Fruit fly (Drosophila melanogaster) whole organism, embryonic: ENCODE measurements around the gene CG14212.

ENCODE experiments used
- Aef1 ChIP-seq: fragments of 200-800 bp; sonication (Bioruptor generic); IDR thresholded peaks from 3 replicates; pipeline ENCODE4 v1.3.6; 2022; ENCODE audit warnings: missing biosample characterization, missing genetic modification characterization
- Atf6 ChIP-seq: fragments of 200-800 bp; sonication (Bioruptor generic); IDR thresholded peaks from 2 replicates; pipeline ENCODE4 v1.3.6; 2022; ENCODE audit warnings: missing biosample characterization, missing genetic modification characterization
- CG1233 ChIP-seq: fragments of 200-800 bp; sonication (Bioruptor generic); optimal IDR thresholded peaks from 4 replicates; lab custom pipeline; 2018; ENCODE audit warnings: missing biosample characterization, mild to moderate bottlenecking, missing genetic modification characterization
- CG13296 ChIP-seq: fragments of 200-800 bp; sonication (Bioruptor generic); optimal IDR thresholded peaks from 3 replicates; lab custom pipeline; 2018; ENCODE audit warnings: missing biosample characterization, mild to moderate bottlenecking, missing genetic modification characterization
- CG17385 ChIP-seq: fragments of 200-800 bp; sonication (Bioruptor generic); optimal IDR thresholded peaks from 3 replicates; lab custom pipeline; 2018; ENCODE audit warnings: missing biosample characterization, mild to moderate bottlenecking, missing genetic modification characterization
- CG18262 ChIP-seq: fragments of 200-800 bp; optimal IDR thresholded peaks from 3 replicates; lab custom pipeline; 2019; ENCODE audit warnings: missing biosample characterization, mild to moderate bottlenecking, missing genetic modification characterization, moderate library complexity
- CG1832 ChIP-seq: fragments of 200-800 bp; sonication (Bioruptor generic); optimal IDR thresholded peaks from 2 replicates; lab custom pipeline; 2017; ENCODE audit warnings: missing biosample characterization, mild to moderate bottlenecking, missing genetic modification characterization, inconsistent platforms
- CG2889 ChIP-seq: fragments of 200-800 bp; sonication (Bioruptor generic); IDR thresholded peaks from 3 replicates; pipeline ENCODE4 v1.3.6; 2022; ENCODE audit warnings: missing biosample characterization, missing genetic modification characterization
- CG31365 ChIP-seq: fragments of 200-800 bp; sonication (Bioruptor generic); optimal IDR thresholded peaks from 2 replicates; lab custom pipeline; 2018; ENCODE audit warnings: missing biosample characterization, mild to moderate bottlenecking, missing genetic modification characterization
- CG33557 ChIP-seq: fragments of 200-800 bp; sonication (Bioruptor generic); optimal IDR thresholded peaks from 2 replicates; lab custom pipeline; 2019; ENCODE audit warnings: missing biosample characterization, mild to moderate bottlenecking, missing genetic modification characterization, moderate library complexity
- CG34376 ChIP-seq: fragments of 200-800 bp; sonication (Bioruptor generic); optimal IDR thresholded peaks from 2 replicates; lab custom pipeline; 2018; ENCODE audit warnings: missing biosample characterization, mild to moderate bottlenecking, missing genetic modification characterization
- CG8388 ChIP-seq: fragments of 200-800 bp; sonication (Bioruptor generic); optimal IDR thresholded peaks from 2 replicates; lab custom pipeline; 2019; ENCODE audit warnings: missing biosample characterization, mild to moderate bottlenecking, missing genetic modification characterization, moderate library complexity
- CG9437 ChIP-seq: fragments of 200-800 bp; sonication (Bioruptor generic); optimal IDR thresholded peaks from 2 replicates; lab custom pipeline; 2018; ENCODE audit warnings: missing biosample characterization, mild to moderate bottlenecking, missing genetic modification characterization
- CG9932 ChIP-seq: fragments of 200-800 bp; sonication (Bioruptor generic); IDR thresholded peaks from 2 replicates; pipeline ENCODE4 v1.3.6; 2022; ENCODE audit warnings: missing biosample characterization, missing genetic modification characterization
- Dek ChIP-seq: fragments of 200-800 bp; sonication (Bioruptor generic); optimal IDR thresholded peaks from 3 replicates; lab custom pipeline; 2019; ENCODE audit warnings: missing biosample characterization, mild to moderate bottlenecking, missing genetic modification characterization, moderate library complexity
- Dll ChIP-seq: fragments of 200-800 bp; sonication (Bioruptor generic); IDR thresholded peaks from 4 replicates; pipeline ENCODE4 v1.3.6; 2022; ENCODE audit warnings: missing biosample characterization, missing genetic modification characterization; ENCODE audit not compliant: partially characterized antibody
- Ets65A ChIP-seq: fragments of 200-800 bp; sonication (Bioruptor generic); peaks from one replicate; lab custom pipeline; 2016; ENCODE audit warnings: missing biosample characterization, missing genetic modification characterization
- Ets97D ChIP-seq: fragments of 200-800 bp; sonication (Bioruptor generic); optimal IDR thresholded peaks from 3 replicates; lab custom pipeline; 2016; ENCODE audit warnings: missing biosample characterization, missing genetic modification characterization
- HmgZ ChIP-seq: fragments of 200-800 bp; sonication (Bioruptor generic); optimal IDR thresholded peaks from 2 replicates; lab custom pipeline; 2018; ENCODE audit warnings: missing biosample characterization, mild to moderate bottlenecking, missing genetic modification characterization
- Oaz ChIP-seq: fragments of 200-800 bp; sonication (Bioruptor generic); IDR thresholded peaks from 2 replicates; pipeline ENCODE4 v1.3.6; 2022; ENCODE audit warnings: missing biosample characterization, missing genetic modification characterization
- Optix ChIP-seq: fragments of 200-800 bp; sonication (Bioruptor generic); IDR thresholded peaks from 3 replicates; pipeline ENCODE4 v1.3.6; 2022; ENCODE audit warnings: missing biosample characterization, missing genetic modification characterization
- Sox102F ChIP-seq: fragments of 200-800 bp; sonication (Bioruptor generic); optimal IDR thresholded peaks from 2 replicates; lab custom pipeline; 2018; ENCODE audit warnings: missing biosample characterization, mild to moderate bottlenecking, missing genetic modification characterization, moderate library complexity
- Spps ChIP-seq: fragments of 200-800 bp; sonication (Bioruptor generic); optimal IDR thresholded peaks from 2 replicates; lab custom pipeline; 2018; ENCODE audit warnings: missing biosample characterization, mild to moderate bottlenecking, missing genetic modification characterization
- Ssrp ChIP-seq: fragments of 200-800 bp; sonication (Bioruptor generic); optimal IDR thresholded peaks from 2 replicates; lab custom pipeline; 2018; ENCODE audit warnings: missing biosample characterization, mild to moderate bottlenecking, missing genetic modification characterization, moderate library complexity
- YL-1 ChIP-seq: fragments of 200-800 bp; sonication (Bioruptor generic); optimal IDR thresholded peaks from 3 replicates; lab custom pipeline; 2017; ENCODE audit warnings: missing biosample characterization, mild to moderate bottlenecking, missing genetic modification characterization
- ase ChIP-seq: fragments of 200-800 bp; sonication (Bioruptor generic); IDR thresholded peaks from 3 replicates; pipeline ENCODE4 v1.3.6; 2022; ENCODE audit warnings: missing biosample characterization, missing genetic modification characterization
- chif ChIP-seq, 2 experiments: fragments of 200-800 bp; sonication (Bioruptor generic); optimal IDR thresholded peaks; 3 replicates each; lab custom pipeline; 2016; ENCODE audit warnings: missing biosample characterization in 2 of 2, missing genetic modification characterization in 2 of 2
- ci ChIP-seq: fragments of 200-800 bp; sonication (Bioruptor generic); IDR thresholded peaks from 3 replicates; pipeline ENCODE4 v1.3.6; 2022; ENCODE audit warnings: missing biosample characterization, missing genetic modification characterization
- crp ChIP-seq, 2 experiments: fragments of 200-800 bp; sonication (Bioruptor generic); optimal IDR thresholded peaks; 2 replicates in 1 of 2; 3 replicates in 1 of 2; lab custom pipeline; 2017; ENCODE audit warnings: missing biosample characterization in 2 of 2, missing genetic modification characterization in 2 of 2, mild to moderate bottlenecking in 1 of 2, moderate library complexity in 1 of 2
- emc ChIP-seq: fragments of 200-800 bp; sonication (Bioruptor generic); optimal IDR thresholded peaks from 2 replicates; lab custom pipeline; 2016; ENCODE audit warnings: missing biosample characterization, missing genetic modification characterization
- en ChIP-seq: fragments of 200-800 bp; sonication (Bioruptor generic); optimal IDR thresholded peaks from 2 replicates; lab custom pipeline; 2016; ENCODE audit warnings: missing biosample characterization, missing genetic modification characterization
- fu2 ChIP-seq: fragments of 200-800 bp; sonication (Bioruptor generic); optimal IDR thresholded peaks from 2 replicates; lab custom pipeline; 2016; ENCODE audit warnings: missing biosample characterization, missing genetic modification characterization
- gce ChIP-seq: fragments of 200-800 bp; sonication (Bioruptor generic); IDR thresholded peaks from 3 replicates; pipeline ENCODE4 v1.3.6; 2022; ENCODE audit warnings: missing biosample characterization, missing genetic modification characterization
- gro ChIP-seq: fragments of 200-800 bp; sonication (Bioruptor generic); optimal IDR thresholded peaks from 2 replicates; lab custom pipeline; 2016; ENCODE audit warnings: missing biosample characterization, missing genetic modification characterization
- h ChIP-seq: fragments of >200 bp; optimal IDR thresholded peaks from 2 replicates; lab custom pipeline; 2017
- ham ChIP-seq: fragments of 200-800 bp; sonication (Bioruptor generic); IDR thresholded peaks from 2 replicates; pipeline ENCODE4 v1.3.6; 2022; ENCODE audit warnings: missing biosample characterization, missing genetic modification characterization
- hb ChIP-seq: fragments of 200-800 bp; sonication (Bioruptor generic); IDR thresholded peaks from 3 replicates; pipeline ENCODE4 v1.3.6; 2022; ENCODE audit warnings: missing biosample characterization, missing genetic modification characterization; ENCODE audit not compliant: partially characterized antibody
- lbe ChIP-seq: fragments of 200-800 bp; sonication (Bioruptor generic); optimal IDR thresholded peaks from 2 replicates; lab custom pipeline; 2016; ENCODE audit warnings: missing biosample characterization, mild to moderate bottlenecking, missing genetic modification characterization
- luna ChIP-seq: fragments of 200-800 bp; sonication (Bioruptor generic); optimal IDR thresholded peaks from 2 replicates; lab custom pipeline; 2016; ENCODE audit warnings: missing biosample characterization, missing genetic modification characterization
- mam ChIP-seq: fragments of 200-800 bp; sonication (Bioruptor generic); optimal IDR thresholded peaks from 3 replicates; lab custom pipeline; 2016; ENCODE audit warnings: missing biosample characterization, missing genetic modification characterization
- pan ChIP-seq, 4 experiments: fragments of >200 bp in 3 of 4; fragments of 200-800 bp in 1 of 4; sonication (Bioruptor generic) in 1 of 4; optimal IDR thresholded peaks in 3 of 4; IDR thresholded peaks in 1 of 4; 2 replicates each; pipeline versions ENCODE4 v1.3.6 to Lab custom; 2017 to 2022; ENCODE audit warnings: missing biosample characterization in 2 of 4, missing genetic modification characterization in 2 of 4, mixed read lengths in 1 of 4
- pfk ChIP-seq: fragments of 200-800 bp; sonication (Bioruptor generic); optimal IDR thresholded peaks from 2 replicates; lab custom pipeline; 2018; ENCODE audit warnings: missing biosample characterization, mild to moderate bottlenecking, missing genetic modification characterization, moderate library complexity
- phol ChIP-seq: fragments of 200-800 bp; sonication (Bioruptor generic); optimal IDR thresholded peaks from 3 replicates; lab custom pipeline; 2018; ENCODE audit warnings: missing biosample characterization, mild to moderate bottlenecking, missing genetic modification characterization, moderate library complexity
- seq ChIP-seq: fragments of 200-800 bp; sonication (Bioruptor generic); IDR thresholded peaks from 2 replicates; pipeline ENCODE4 v1.3.6; 2022; ENCODE audit warnings: missing biosample characterization, missing genetic modification characterization
- shn ChIP-seq: fragments of 200-800 bp; sonication (Bioruptor generic); optimal IDR thresholded peaks from 3 replicates; lab custom pipeline; 2016; ENCODE audit warnings: missing biosample characterization, missing genetic modification characterization
- sim ChIP-seq: fragments of 200-800 bp; sonication (Bioruptor generic); IDR thresholded peaks from 2 replicates; pipeline ENCODE4 v1.3.6; 2022; ENCODE audit warnings: missing biosample characterization, missing genetic modification characterization
- sqz ChIP-seq: fragments of 200-800 bp; sonication (Bioruptor generic); optimal IDR thresholded peaks from 3 replicates; lab custom pipeline; 2018; ENCODE audit warnings: missing biosample characterization, mild to moderate bottlenecking, missing genetic modification characterization
- sr ChIP-seq: fragments of 200-800 bp; sonication (Bioruptor generic); IDR thresholded peaks from 3 replicates; pipeline ENCODE4 v1.3.6; 2022; ENCODE audit warnings: missing biosample characterization, missing genetic modification characterization
- tap ChIP-seq: fragments of 200-800 bp; optimal IDR thresholded peaks from 3 replicates; lab custom pipeline; 2019; ENCODE audit warnings: missing biosample characterization, mild to moderate bottlenecking, missing genetic modification characterization, moderate library complexity
- tin ChIP-seq: fragments of 200-800 bp; sonication (Bioruptor generic); optimal IDR thresholded peaks from 3 replicates; lab custom pipeline; 2016; ENCODE audit warnings: missing biosample characterization, missing genetic modification characterization
- toy ChIP-seq: fragments of 200-800 bp; sonication (Bioruptor generic); IDR thresholded peaks from 2 replicates; pipeline ENCODE4 v1.3.6; 2022; ENCODE audit warnings: missing biosample characterization, missing genetic modification characterization
- trem ChIP-seq: fragments of 200-800 bp; optimal IDR thresholded peaks from 3 replicates; lab custom pipeline; 2019; ENCODE audit warnings: missing biosample characterization, mild to moderate bottlenecking, missing genetic modification characterization, moderate library complexity

Gene CG14212

dm6 chrX:19665684-19666141 lies 40.2 kb downstream of the CG14212 start (continued):
- TF ChIP-seq chif (GFP tag; optimal IDR thresholded peaks at IDR 0.05; lab: Kevin White, UChicago) (peak in 1 of 2 experiments; percentile 8), shn (GFP tag; lab: Kevin White, UChicago) (peak; percentile 45), phol (tag; lab: Kevin White, UChicago) (peak; percentile 1), CG8388 (GFP tag; lab: Kevin White, UChicago) (no peak), lbe (GFP tag; lab: Kevin White, UChicago) (no peak), gro (GFP tag; lab: Kevin White, UChicago) (no peak), pfk (GFP tag; lab: Kevin White, UChicago) (no peak), fu2 (GFP tag; lab: Kevin White, UChicago) (no peak), CG9437 (GFP tag; lab: Kevin White, UChicago) (no peak), toy (GFP tag; lab: Robert Waterston, UW) (0 out of 2 replicates have a peak, but pooled peaks have one; percentile 19), Oaz (no peak), Ets97D (no peak), sqz (no peak), Sox102F (no peak), hb (GFP tag; lab: Robert Waterston, UW) (no peak), sim (GFP tag; lab: Robert Waterston, UW) (no peak), CG1832 (no peak), ham (no peak), Atf6 (GFP tag; lab: Robert Waterston, UW) (peak; percentile 25; the same call in 1 of the 2 replicates), Spps (no peak), CG18262 (tag; lab: Kevin White, UChicago) (no peak), HmgZ (tag; lab: Kevin White, UChicago) (peak; percentile 8), Dek (tag; lab: Kevin White, UChicago) (peak; percentile 13), Aef1 (GFP tag; lab: Robert Waterston, UW) (peak; percentile 73), emc (GFP tag; lab: Kevin White, UChicago) (no peak), gce (GFP tag; lab: Robert Waterston, UW) (no peak), trem (no peak), YL-1 (no peak)

- TF ChIP-seq Dll (0 out of 4 replicates have a peak, but pooled peaks have one; percentile 19), tap (no peak), tin (GFP tag; lab: Kevin White, UChicago) (peak; percentile 56), CG33557 (GFP tag; lab: Kevin White, UChicago) (peak; percentile 29), CG2889 (GFP tag; lab: Robert Waterston, UW) (0 out of 3 replicates have a peak, but pooled peaks have one; percentile 29), ase (GFP tag; lab: Robert Waterston, UW) (peak; percentile 46; the same call in 1 of the 3 replicates), CG13296 (GFP tag; lab: Kevin White, UChicago) (peak; percentile 28), ci (GFP tag; lab: Robert Waterston, UW) (peak; percentile 78), en (GFP tag; lab: Kevin White, UChicago) (peak; percentile 0), crp (GFP tag; optimal IDR thresholded peaks at IDR 0.05; lab: Kevin White, UChicago) (peak in 1 of 2 experiments; percentile 70), CG17385 (GFP tag; lab: Kevin White, UChicago) (no peak), CG9932 (GFP tag; lab: Robert Waterston, UW) (peak; percentile 88), luna (GFP tag; lab: Kevin White, UChicago) (no peak), mam (GFP tag; lab: Kevin White, UChicago) (peak; percentile 61), seq (GFP tag; lab: Robert Waterston, UW) (peak; percentile 33; the same call in 1 of the 2 replicates), Optix (GFP tag; lab: Robert Waterston, UW) (0 out of 3 replicates have a peak, but pooled peaks have one; percentile 60), sr (GFP tag; lab: Robert Waterston, UW) (no peak; the same call in 2 of the 3 replicates), CG34376 (GFP tag; lab: Kevin White, UChicago) (peak; percentile 38), h (lab: Kevin White, UChicago) (no peak), CG1233 (peak; percentile 7), Ets65A (GFP tag; lab: Kevin White, UChicago) (peak; percentile 80), CG31365 (tag; lab: Kevin White, UChicago) (no peak), pan (optimal IDR thresholded peaks at IDR 0.05; lab: Kevin White, UChicago) (no peak), pan (GFP tag; optimal IDR thresholded peaks at IDR 0.05 in 1 of 2, IDR thresholded peaks at IDR 0.05 in 1 of 2) (peak in 1 of 2 experiments; percentile 54), Ssrp (tag; lab: Kevin White, UChicago) (peak; percentile 29)
These were observed 41.5 kb downstream of the CG14212 start, which contains the start of gene Zw for dm6 chrX:19666991-19667409. Gene Zw, plus strand, starts transcription at chrX:19667252.
